Worm (Caenorhabditis elegans): ENCODE data around the gene cyp-33C3.

Gene cyp-33C3

ce11 chrV:2264925-2265324 lies 22.3 kb downstream of the cyp-33C3 start:
- TF ChIP-seq klf-2 (GFP tag; conservative IDR thresholded peaks at IDR 0.05) (no peak), med-1 (GFP tag; optimal IDR thresholded peaks at IDR 0.05; ENCODE audit: insufficient read depth) (no peak), ztf-29 (GFP tag; IDR thresholded peaks at IDR 0.05) (no peak), cog-1 (tag; optimal IDR thresholded peaks at IDR 0.05) (no peak), T22C8.4 (GFP tag; IDR thresholded peaks at IDR 0.05) (no peak), ztf-23 (GFP tag; IDR thresholded peaks at IDR 0.05) (no peak), ref-1 (GFP tag; conservative IDR thresholded peaks at IDR 0.05) (no peak), flt-1 (GFP tag; IDR thresholded peaks at IDR 0.05) (no peak), tab-1 (GFP tag; IDR thresholded peaks at IDR 0.05) (no peak)

DNA sequence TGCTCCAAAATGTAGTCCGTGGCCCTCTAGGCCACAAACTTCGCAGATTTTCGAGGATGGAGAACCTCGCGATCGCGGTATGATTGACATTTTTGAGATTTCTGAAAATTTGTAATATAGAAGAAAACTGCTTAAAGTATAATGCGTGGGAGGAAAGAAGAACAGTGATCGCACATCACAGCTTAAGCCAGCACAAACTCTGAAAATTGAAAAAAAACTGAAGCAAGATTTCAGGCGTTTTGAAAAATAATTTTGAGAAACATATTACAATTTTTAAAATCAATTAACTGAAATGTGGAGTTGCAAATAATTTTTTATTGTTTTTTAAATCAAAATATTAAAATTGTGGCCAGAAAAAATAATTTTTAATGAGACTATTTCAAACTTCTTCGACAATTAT lies 24.4 kb downstream of the cyp-33C3 start, which contains the start of gene nhr-275:
Gene nhr-275 (minus strand): TSS at position 101 of the 400 bp plus-strand sequence.
- no peak for TF ChIP-seq ztf-29 (GFP tag; IDR thresholded peaks at IDR 0.05)

DNA sequence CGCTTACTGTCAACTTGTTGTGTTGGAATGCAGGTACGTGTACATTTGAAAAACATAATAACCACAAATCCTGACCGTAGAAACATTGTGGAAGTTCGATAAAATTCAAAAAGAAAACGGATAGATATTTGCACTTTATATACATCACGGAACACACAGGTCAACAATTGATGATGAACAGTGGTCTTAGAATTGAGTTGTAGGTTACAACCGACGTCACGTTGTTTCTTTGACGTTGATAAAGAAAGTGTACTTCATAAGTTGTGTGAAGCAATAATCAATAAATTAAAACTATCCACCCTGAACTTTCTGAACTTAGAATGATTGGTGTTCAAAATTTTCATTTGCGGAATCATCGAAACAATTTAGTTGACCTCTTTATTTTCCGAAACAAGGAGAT lies 29.2 kb downstream of the cyp-33C3 start, which contains the start of gene Y5H2A.1:
Gene Y5H2A.1 (minus strand): TSS at position 101 of the 400 bp plus-strand sequence.
- no peak for TF ChIP-seq flt-1 (GFP tag; IDR thresholded peaks at IDR 0.05)
- TF ChIP-seq ref-1 (GFP tag; conservative IDR thresholded peaks at IDR 0.05), result no peak
- no peak for TF ChIP-seq klf-2 (GFP tag; conservative IDR thresholded peaks at IDR 0.05)
- no peak for TF ChIP-seq T22C8.4 (GFP tag; IDR thresholded peaks at IDR 0.05)
- TF ChIP-seq ztf-29 (GFP tag; IDR thresholded peaks at IDR 0.05), result no peak
- no peak for TF ChIP-seq ztf-23 (GFP tag; IDR thresholded peaks at IDR 0.05)

DNA sequence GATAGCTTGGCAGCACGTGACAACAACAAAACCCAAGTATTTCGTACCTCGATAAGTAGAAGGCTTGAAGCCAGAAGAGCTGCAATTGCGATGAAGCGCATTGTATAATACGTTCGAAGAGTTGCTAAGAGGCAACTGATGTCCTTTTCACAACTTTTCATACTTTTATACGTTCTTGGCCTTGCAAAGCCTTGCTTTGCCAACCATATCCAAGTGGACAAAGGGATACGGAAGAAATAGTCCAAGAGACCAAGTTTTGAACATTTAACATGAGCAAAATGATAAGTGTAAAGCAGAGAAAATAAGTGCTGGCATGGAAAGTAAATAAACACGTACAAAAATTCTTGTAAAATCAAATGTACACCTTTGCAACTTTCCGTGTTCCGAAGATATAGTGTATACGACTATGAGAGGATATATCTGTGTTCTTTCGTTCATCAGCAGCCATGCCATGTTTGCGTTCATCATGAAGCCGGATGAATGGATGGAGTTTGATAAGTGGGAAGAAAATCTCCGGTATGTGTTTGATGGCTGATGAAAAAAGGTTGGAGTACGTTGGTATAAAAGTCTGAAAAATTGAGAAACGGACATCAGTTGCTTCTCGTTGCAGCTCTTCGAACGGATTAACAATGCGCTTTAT lies 31.8 kb downstream of the cyp-33C3 start, which contains the start of the genes Y5H2A.4 and abu-4:
Gene Y5H2A.4 (minus strand): TSS at position 101 of the 640 bp plus-strand sequence.
Gene abu-4 (plus strand): TSS at position 590 of the 640 bp plus-strand sequence.
- TF ChIP-seq tab-1 (GFP tag; IDR thresholded peaks at IDR 0.05) (no peak), ztf-23 (GFP tag; IDR thresholded peaks at IDR 0.05) (no peak), T22C8.4 (GFP tag; IDR thresholded peaks at IDR 0.05) (no peak), flt-1 (GFP tag; IDR thresholded peaks at IDR 0.05) (no peak), ztf-29 (GFP tag; IDR thresholded peaks at IDR 0.05) (no peak), med-1 (GFP tag; optimal IDR thresholded peaks at IDR 0.05; ENCODE audit: insufficient read depth) (no peak), klf-2 (GFP tag; conservative IDR thresholded peaks at IDR 0.05) (no peak)

DNA sequence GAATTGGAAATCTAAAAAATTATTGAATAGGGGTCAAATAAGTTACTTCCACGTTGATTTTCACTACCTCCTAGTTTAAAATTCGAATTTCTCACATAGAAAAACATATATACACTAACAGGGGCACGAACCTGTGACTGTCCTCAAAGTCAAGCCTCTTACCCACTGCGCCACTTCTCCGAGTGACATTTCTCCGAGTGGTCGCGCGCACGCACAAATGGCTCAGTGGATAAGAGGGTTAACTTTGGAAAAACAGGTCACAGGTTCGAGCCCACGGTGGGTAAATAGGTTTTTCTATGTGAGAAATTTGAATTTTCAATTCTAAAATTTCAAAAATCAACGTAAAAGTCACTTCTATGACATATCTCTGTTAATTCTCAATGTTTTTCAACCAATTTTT lies 34.7 kb downstream of the cyp-33C3 start:
- TF ChIP-seq tab-1 (GFP tag; IDR thresholded peaks at IDR 0.05) (no peak), flt-1 (GFP tag; IDR thresholded peaks at IDR 0.05) (no peak), cog-1 (tag; optimal IDR thresholded peaks at IDR 0.05) (no peak), klf-2 (GFP tag; conservative IDR thresholded peaks at IDR 0.05) (no peak), ref-1 (GFP tag; conservative IDR thresholded peaks at IDR 0.05) (no peak), ztf-23 (GFP tag; IDR thresholded peaks at IDR 0.05) (no peak), T22C8.4 (GFP tag; IDR thresholded peaks at IDR 0.05) (no peak), med-1 (GFP tag; optimal IDR thresholded peaks at IDR 0.05; ENCODE audit: insufficient read depth) (no peak), ztf-29 (GFP tag; IDR thresholded peaks at IDR 0.05) (no peak)

DNA sequence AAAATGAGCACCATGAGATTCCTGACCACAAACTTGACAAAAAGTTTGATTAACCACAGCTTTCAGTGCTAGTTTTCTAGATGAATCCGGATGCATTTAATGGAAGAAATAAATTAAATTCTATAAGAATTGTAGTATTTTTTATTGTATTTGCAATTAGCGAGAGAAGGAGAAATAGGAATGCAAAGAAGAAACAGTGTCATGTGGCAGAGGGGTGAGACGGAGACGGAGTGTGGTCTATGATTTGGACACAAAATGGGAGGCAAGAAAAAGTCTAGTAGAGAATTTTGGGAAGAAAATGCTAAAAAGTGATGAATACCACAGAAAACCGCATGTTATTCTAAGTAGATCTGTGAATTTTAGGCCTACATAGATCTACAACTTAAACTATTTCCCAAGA lies 35.5 kb downstream of the cyp-33C3 start, which contains the start of gene nhr-59:
Gene nhr-59 (minus strand): TSS at position 214 of the 400 bp plus-strand sequence.
- TF ChIP-seq med-1 (GFP tag; optimal IDR thresholded peaks at IDR 0.05; ENCODE audit: insufficient read depth) (no peak), tab-1 (GFP tag; IDR thresholded peaks at IDR 0.05) (no peak), ztf-23 (GFP tag; IDR thresholded peaks at IDR 0.05) (no peak), ztf-29 (GFP tag; IDR thresholded peaks at IDR 0.05) (no peak), cog-1 (tag; optimal IDR thresholded peaks at IDR 0.05) (no peak), T22C8.4 (GFP tag; IDR thresholded peaks at IDR 0.05) (no peak), flt-1 (GFP tag; IDR thresholded peaks at IDR 0.05) (no peak), ref-1 (GFP tag; conservative IDR thresholded peaks at IDR 0.05) (no peak), klf-2 (GFP tag; conservative IDR thresholded peaks at IDR 0.05) (no peak)

ce11 chrV:2278543-2278942 lies 36.0 kb downstream of the cyp-33C3 start, which contains the start of gene fbxa-137:
Gene fbxa-137, plus strand, starts transcription at chrV:2278816.
- TF ChIP-seq cog-1 (tag; optimal IDR thresholded peaks at IDR 0.05) (peak; percentile 67), flt-1 (GFP tag; IDR thresholded peaks at IDR 0.05) (no peak), ztf-23 (GFP tag; IDR thresholded peaks at IDR 0.05) (no peak)

DNA sequence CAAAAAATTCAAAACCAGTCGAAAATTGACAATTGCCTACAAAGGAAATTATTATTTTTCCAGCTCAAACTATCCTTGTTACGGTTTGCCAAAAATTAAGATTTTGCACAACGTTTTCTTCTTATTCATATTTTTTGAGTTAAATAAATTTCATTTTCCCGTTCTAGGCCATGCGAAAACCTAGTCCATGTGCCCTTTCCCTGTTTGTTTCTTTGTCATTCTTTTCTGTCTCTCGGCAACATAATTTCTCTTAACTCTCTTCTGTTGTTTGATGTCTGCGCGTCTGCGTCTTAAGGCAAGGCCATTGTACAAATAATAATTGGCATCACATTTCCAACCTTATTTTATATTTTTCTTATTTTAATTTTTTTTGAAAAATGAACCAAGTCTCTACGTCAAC lies 38.9 kb downstream of the cyp-33C3 start, which contains the start of gene nhr-228:
Gene nhr-228 (plus strand): TSS at position 261 of the 400 bp plus-strand sequence.
- TF ChIP-seq klf-2 (GFP tag; conservative IDR thresholded peaks at IDR 0.05) (no peak), ztf-29 (GFP tag; IDR thresholded peaks at IDR 0.05) (no peak), flt-1 (GFP tag; IDR thresholded peaks at IDR 0.05) (no peak), cog-1 (tag; optimal IDR thresholded peaks at IDR 0.05) (peak; percentile 18)

DNA sequence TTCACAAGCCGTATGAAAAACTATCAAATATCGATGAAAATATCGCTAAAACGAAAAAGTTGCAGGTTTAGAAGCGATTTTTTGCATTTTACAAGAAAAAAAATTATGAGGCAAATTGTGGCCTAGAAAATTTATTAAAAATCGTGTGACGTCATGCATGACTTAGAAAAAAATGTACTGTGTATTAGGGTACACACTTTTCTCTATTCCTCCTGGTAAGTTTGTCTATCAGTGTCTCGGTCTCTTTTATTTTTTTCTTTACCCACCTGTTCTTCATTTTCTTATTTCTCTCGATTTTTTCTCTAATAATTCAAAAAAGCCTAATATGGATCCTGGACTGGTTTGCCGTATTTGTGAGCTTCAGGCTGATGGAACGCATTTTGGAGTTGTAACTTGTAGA lies 42.5 kb downstream of the cyp-33C3 start, which contains the start of gene nhr-227:
Gene nhr-227 (plus strand): TSS at position 326 of the 400 bp plus-strand sequence.
- no peak for TF ChIP-seq ztf-29 (GFP tag; IDR thresholded peaks at IDR 0.05)
- TF ChIP-seq med-1 (GFP tag; optimal IDR thresholded peaks at IDR 0.05; ENCODE audit: insufficient read depth), result no peak
- TF ChIP-seq ref-1 (GFP tag; conservative IDR thresholded peaks at IDR 0.05), result no peak
- TF ChIP-seq cog-1 (tag; optimal IDR thresholded peaks at IDR 0.05), result no peak
- TF ChIP-seq ztf-23 (GFP tag; IDR thresholded peaks at IDR 0.05), result no peak
- no peak for TF ChIP-seq klf-2 (GFP tag; conservative IDR thresholded peaks at IDR 0.05)

DNA sequence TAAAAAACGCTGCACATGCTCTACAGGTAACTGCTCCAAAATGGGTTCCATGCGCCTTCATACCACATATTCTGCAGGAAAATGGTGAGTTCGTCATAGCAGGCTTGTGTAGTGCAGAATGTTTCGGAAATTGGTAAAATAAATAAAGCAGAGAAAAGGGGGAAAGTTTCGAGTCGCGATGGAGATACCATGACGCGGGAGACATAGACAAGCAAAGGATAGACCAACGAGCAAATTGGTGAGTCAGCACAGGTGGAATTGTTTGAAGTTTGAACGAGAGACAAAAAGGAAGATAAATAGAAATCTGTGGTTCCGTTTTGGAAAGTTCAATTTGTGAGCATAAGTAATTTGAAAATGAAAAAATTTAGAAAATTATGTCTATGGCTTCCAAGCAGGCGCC lies 47.8 kb downstream of the cyp-33C3 start, which contains the start of gene nhr-225:
Gene nhr-225 (minus strand): TSS at position 146 of the 400 bp plus-strand sequence.
- no peak for TF ChIP-seq ref-1 (GFP tag; conservative IDR thresholded peaks at IDR 0.05)
- TF ChIP-seq tab-1 (GFP tag; IDR thresholded peaks at IDR 0.05), result no peak
- no peak for TF ChIP-seq klf-2 (GFP tag; conservative IDR thresholded peaks at IDR 0.05)

Data from whole organism, midembryonic.